Worm (Caenorhabditis elegans) whole organism, L2 larva: ENCODE measurements around the gene Y67A10A.3.

Experiments
- C34F6.9 ChIP-seq: fragments of 150-350 bp; optimal IDR thresholded peaks from 2 replicates; lab custom pipeline; 2014; ENCODE audit warnings: missing biosample characterization, missing genetic modification characterization
- R02D3.7 ChIP-seq: fragments of 150-350 bp; optimal IDR thresholded peaks from 2 replicates; lab custom pipeline; 2014; ENCODE audit warnings: missing biosample characterization, missing genetic modification characterization
- Y55F3AM.14 ChIP-seq: fragments of 200-800 bp; sonication (Bioruptor generic); optimal IDR thresholded peaks from 2 replicates; lab custom pipeline; 2018; ENCODE audit warnings: mild to moderate bottlenecking, missing genetic modification characterization, missing compliant biosample characterization
- ZK546.5 ChIP-seq: sonication (generic microtip); optimal IDR thresholded peaks from 2 replicates; lab custom pipeline; 2017; ENCODE audit warnings: missing biosample characterization, missing genetic modification characterization
- alr-1 ChIP-seq: fragments of 150-350 bp; optimal IDR thresholded peaks from 2 replicates; lab custom pipeline; 2014; ENCODE audit warnings: missing biosample characterization, missing genetic modification characterization
- ama-1 ChIP-seq: fragments of 150-350 bp; optimal IDR thresholded peaks from 2 replicates; lab custom pipeline; 2018; ENCODE audit warnings: inconsistent platforms
- blmp-1 ChIP-seq: sonication (generic microtip); optimal IDR thresholded peaks from 2 replicates; lab custom pipeline; 2017; ENCODE audit warnings: missing genetic modification characterization, mild to moderate bottlenecking, missing compliant biosample characterization, antibody characterized with exemption, moderate library complexity; ENCODE audit not compliant: insufficient read depth
- ceh-16 ChIP-seq: fragments of 150-350 bp; optimal IDR thresholded peaks from 2 replicates; lab custom pipeline; 2014; ENCODE audit warnings: missing biosample characterization, missing genetic modification characterization
- ceh-82 ChIP-seq: fragments of 150-350 bp; optimal IDR thresholded peaks from 2 replicates; lab custom pipeline; 2014; ENCODE audit warnings: missing biosample characterization, missing genetic modification characterization
- elt-1 ChIP-seq: fragments of 150-350 bp; optimal IDR thresholded peaks from 2 replicates; lab custom pipeline; 2014; ENCODE audit warnings: missing biosample characterization, missing genetic modification characterization
- elt-3 ChIP-seq: sonication (generic microtip); optimal IDR thresholded peaks from 2 replicates; lab custom pipeline; 2017; ENCODE audit warnings: missing biosample characterization, missing genetic modification characterization
- lin-11 ChIP-seq: fragments of 150-350 bp; sonication (generic microtip); optimal IDR thresholded peaks from 2 replicates; lab custom pipeline; 2014; ENCODE audit warnings: missing biosample characterization, missing genetic modification characterization, inconsistent platforms, mixed read lengths
- lin-13 ChIP-seq: fragments of 150-350 bp; optimal IDR thresholded peaks from 2 replicates; lab custom pipeline; 2014; ENCODE audit warnings: missing biosample characterization, missing genetic modification reagents, missing genetic modification characterization
- lin-39 ChIP-seq: fragments of 150-350 bp; optimal IDR thresholded peaks from 2 replicates; lab custom pipeline; 2014; ENCODE audit warnings: missing biosample characterization, missing genetic modification reagents, missing genetic modification characterization
- lsy-2 ChIP-seq, 2 experiments: fragments of 150-350 bp in 1 of 2; sonication (generic microtip) in 1 of 2; optimal IDR thresholded peaks; 2 replicates each; lab custom pipeline; 2014 to 2017; ENCODE audit warnings: missing biosample characterization in 2 of 2, missing genetic modification characterization in 2 of 2
- mbf-1 ChIP-seq: sonication (generic microtip); optimal IDR thresholded peaks from 2 replicates; lab custom pipeline; 2017; ENCODE audit warnings: missing biosample characterization, missing genetic modification characterization
- mdl-1 ChIP-seq, 2 experiments: fragments of 150-350 bp in 1 of 2; sonication (generic microtip) in 1 of 2; optimal IDR thresholded peaks; 2 replicates each; lab custom pipeline; 2017; ENCODE audit warnings: missing biosample characterization in 2 of 2, missing genetic modification characterization in 2 of 2
- nhr-10 ChIP-seq: sonication (generic microtip); optimal IDR thresholded peaks from 2 replicates; lab custom pipeline; 2017; ENCODE audit warnings: missing biosample characterization, missing genetic modification characterization
- nhr-11 ChIP-seq: fragments of 150-350 bp; optimal IDR thresholded peaks from 2 replicates; lab custom pipeline; 2014; ENCODE audit warnings: missing biosample characterization, missing genetic modification characterization
- nhr-129 ChIP-seq: fragments of 150-350 bp; optimal IDR thresholded peaks from 2 replicates; lab custom pipeline; 2014; ENCODE audit warnings: missing biosample characterization, missing genetic modification characterization
- nhr-21 ChIP-seq: fragments of 150-350 bp; optimal IDR thresholded peaks from 2 replicates; lab custom pipeline; 2014; ENCODE audit warnings: missing biosample characterization, missing genetic modification characterization
- nhr-23 ChIP-seq: fragments of 150-350 bp; optimal IDR thresholded peaks from 2 replicates; lab custom pipeline; 2014; ENCODE audit warnings: missing biosample characterization, missing genetic modification reagents, missing genetic modification characterization
- nhr-237 ChIP-seq: fragments of 150-350 bp; optimal IDR thresholded peaks from 2 replicates; lab custom pipeline; 2014; ENCODE audit warnings: missing biosample characterization, missing genetic modification characterization
- nhr-25 ChIP-seq: fragments of 150-350 bp; sonication (generic microtip); optimal IDR thresholded peaks from 3 replicates; lab custom pipeline; 2014; ENCODE audit warnings: missing biosample characterization, missing genetic modification characterization
- nhr-6 ChIP-seq: fragments of 150-350 bp; optimal IDR thresholded peaks from 2 replicates; lab custom pipeline; 2014; ENCODE audit warnings: missing biosample characterization, missing genetic modification characterization
- nhr-77 ChIP-seq: fragments of 150-350 bp; optimal IDR thresholded peaks from 2 replicates; lab custom pipeline; 2014; ENCODE audit warnings: missing biosample characterization, missing genetic modification characterization
- peb-1 ChIP-seq: fragments of 150-350 bp; optimal IDR thresholded peaks from 2 replicates; lab custom pipeline; 2014; ENCODE audit warnings: missing biosample characterization, missing genetic modification characterization
- skn-1 ChIP-seq: sonication (generic microtip); optimal IDR thresholded peaks from 2 replicates; lab custom pipeline; 2017; ENCODE audit warnings: missing biosample characterization, missing genetic modification characterization
- sma-3 ChIP-seq: sonication (generic microtip); optimal IDR thresholded peaks from 2 replicates; lab custom pipeline; 2016; ENCODE audit warnings: missing genetic modification reagents, missing genetic modification characterization, missing compliant biosample characterization
- sma-9 ChIP-seq, 2 experiments: fragments of 150-350 bp in 1 of 2; sonication (generic microtip) in 1 of 2; optimal IDR thresholded peaks; 2 replicates each; lab custom pipeline; 2014 to 2016; ENCODE audit warnings: missing genetic modification characterization in 2 of 2, mild to moderate bottlenecking in 1 of 2, missing biosample characterization in 1 of 2, missing compliant biosample characterization in 1 of 2, missing genetic modification reagents in 1 of 2, moderate library complexity in 1 of 2
- snpc-4 ChIP-seq: fragments of 150-350 bp; optimal IDR thresholded peaks from 2 replicates; lab custom pipeline; 2014; ENCODE audit warnings: missing biosample characterization, missing genetic modification characterization
- unc-55 ChIP-seq: fragments of 150-350 bp; sonication (generic microtip); optimal IDR thresholded peaks from 3 replicates; lab custom pipeline; 2014; ENCODE audit warnings: missing biosample characterization, missing genetic modification reagents, missing genetic modification characterization
- zag-1 ChIP-seq: fragments of 150-350 bp; optimal IDR thresholded peaks from 2 replicates; lab custom pipeline; 2014; ENCODE audit warnings: missing biosample characterization, missing genetic modification characterization
- ztf-1 ChIP-seq: fragments of 200-800 bp; sonication (Bioruptor generic); conservative IDR thresholded peaks from 2 replicates; pipeline ENCODE4 v1.3.6; 2022; ENCODE audit warnings: missing genetic modification characterization, missing compliant biosample characterization
- ztf-11 ChIP-seq: sonication (generic microtip); optimal IDR thresholded peaks from 2 replicates; lab custom pipeline; 2017; ENCODE audit warnings: missing biosample characterization, missing genetic modification characterization
- ztf-4 ChIP-seq: fragments of 150-350 bp; optimal IDR thresholded peaks from 2 replicates; lab custom pipeline; 2014; ENCODE audit warnings: missing biosample characterization, missing genetic modification characterization

The Y67A10A.3 gene

DNA sequence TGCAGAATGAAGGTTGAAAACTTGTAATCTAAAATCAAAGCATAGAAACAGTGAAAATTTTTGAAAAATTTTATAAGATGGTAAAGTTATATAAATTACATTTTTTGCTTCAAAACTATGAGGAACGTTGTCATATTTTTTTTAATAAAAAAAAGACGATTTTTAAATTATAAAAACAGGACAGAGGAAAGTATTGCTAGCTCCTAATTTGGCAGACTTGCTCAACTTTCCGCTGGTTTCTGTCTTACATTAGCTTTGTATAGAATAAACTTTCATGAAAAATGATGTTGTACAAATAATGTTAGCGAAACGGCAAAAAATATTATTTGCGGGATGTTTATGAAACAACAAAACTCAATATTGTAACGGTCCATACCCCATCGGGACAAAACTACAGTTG, 8.0 kb downstream of the Y67A10A.3 start, which contains the start of gene fbxa-83:
Gene fbxa-83, minus strand, starts transcription at position 101 of the 400 bp plus-strand sequence.
- no peak for TF ChIP-seq nhr-129 (tag; lab: Kevin White, UChicago)
- TF ChIP-seq ceh-16 (tag; lab: Kevin White, UChicago), result no peak
- no peak for TF ChIP-seq ZK546.5 (tag; lab: Kevin White, UChicago)
- no peak for TF ChIP-seq nhr-6
- no peak for TF ChIP-seq skn-1 (tag; lab: Kevin White, UChicago)
- no peak for TF ChIP-seq snpc-4 (tag; lab: Kevin White, UChicago)
- TF ChIP-seq elt-3 (tag; lab: Kevin White, UChicago), result no peak
- no peak for TF ChIP-seq lin-11
- TF ChIP-seq nhr-23 (tag; lab: Kevin White, UChicago), result no peak

- TF ChIP-seq ztf-11 (tag; lab: Kevin White, UChicago) (no peak), ztf-4 (no peak), C34F6.9 (tag; lab: Kevin White, UChicago) (no peak), lin-39 (tag; lab: Kevin White, UChicago) (no peak), nhr-10 (tag; lab: Kevin White, UChicago) (no peak), blmp-1 (tag; lab: Kevin White, UChicago) (no peak), mbf-1 (tag; lab: Kevin White, UChicago) (no peak), Y55F3AM.14 (GFP tag; lab: Kevin White, UChicago) (no peak), nhr-6 (no peak), nhr-11 (no peak), nhr-23 (tag; lab: Kevin White, UChicago) (no peak), mdl-1 (tag; optimal IDR thresholded peaks at IDR 0.05; lab: Kevin White, UChicago) (no peak), nhr-129 (tag; lab: Kevin White, UChicago) (no peak), lin-13 (GFP tag; lab: Kevin White, UChicago) (no peak), nhr-237 (tag; lab: Kevin White, UChicago) (no peak), elt-1 (tag; lab: Kevin White, UChicago) (no peak), sma-9 (GFP tag; optimal IDR thresholded peaks at IDR 0.05; lab: Kevin White, UChicago) (no peak), sma-9 (tag; optimal IDR thresholded peaks at IDR 0.05; lab: Kevin White, UChicago) (no peak), nhr-25 (no peak)
These were observed 12.6 kb downstream of the Y67A10A.3 start, which contains the start of gene fbxa-126 for ce11 chrIV:14321655-14322054. Gene fbxa-126, minus strand, starts transcription at chrIV:14321755.

DNA sequence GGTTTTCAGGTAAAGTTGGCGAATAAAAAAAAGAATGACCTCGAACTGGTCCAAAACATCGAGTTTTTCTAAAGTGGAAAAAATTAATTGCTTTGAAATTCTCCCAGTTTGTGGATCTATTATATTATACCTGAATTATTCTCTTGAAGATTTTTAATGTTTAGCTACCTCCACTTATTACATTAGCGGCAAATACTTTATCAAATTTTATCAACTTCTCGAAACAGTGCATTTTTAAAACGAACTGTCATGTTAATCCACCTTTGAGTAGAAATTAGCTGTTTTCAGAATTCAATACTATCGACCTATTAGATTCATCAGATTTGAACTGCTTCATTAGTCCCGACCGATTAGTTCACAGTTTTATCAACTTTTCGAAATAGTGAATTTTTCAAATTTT, 16.2 kb downstream of the Y67A10A.3 start:
- no peak for TF ChIP-seq ztf-1 (GFP tag; lab: Robert Waterston, UW)
- TF ChIP-seq ceh-82 (tag; lab: Kevin White, UChicago), result no peak
- TF ChIP-seq sma-3 (GFP tag; lab: Kevin White, UChicago), result no peak
- no peak for TF ChIP-seq C34F6.9 (tag; lab: Kevin White, UChicago)

ce11 chrIV:14305813-14306212, 28.4 kb downstream of the Y67A10A.3 start:
- TF ChIP-seq sma-3 (GFP tag; lab: Kevin White, UChicago) (no peak), nhr-77 (no peak), unc-55 (GFP tag; lab: Kevin White, UChicago) (no peak), nhr-237 (tag; lab: Kevin White, UChicago) (no peak), lin-11 (no peak), ceh-82 (tag; lab: Kevin White, UChicago) (no peak), nhr-129 (tag; lab: Kevin White, UChicago) (no peak), peb-1 (tag; lab: Kevin White, UChicago) (no peak), elt-1 (tag; lab: Kevin White, UChicago) (no peak), lsy-2 (tag; optimal IDR thresholded peaks at IDR 0.05; lab: Kevin White, UChicago) (no peak), nhr-6 (no peak), zag-1 (tag; lab: Kevin White, UChicago) (no peak), mdl-1 (tag; optimal IDR thresholded peaks at IDR 0.05; lab: Kevin White, UChicago) (no peak)

- TF ChIP-seq ztf-4 (no peak), C34F6.9 (tag; lab: Kevin White, UChicago) (no peak), mdl-1 (tag; optimal IDR thresholded peaks at IDR 0.05; lab: Kevin White, UChicago) (no peak), ama-1 (lab: Kevin White, UChicago) (no peak), nhr-129 (tag; lab: Kevin White, UChicago) (no peak), nhr-21 (tag; lab: Kevin White, UChicago) (no peak), nhr-6 (no peak), nhr-10 (tag; lab: Kevin White, UChicago) (no peak), R02D3.7 (tag; lab: Kevin White, UChicago) (no peak), alr-1 (tag; lab: Kevin White, UChicago) (no peak), snpc-4 (tag; lab: Kevin White, UChicago) (no peak), ztf-11 (tag; lab: Kevin White, UChicago) (no peak), ZK546.5 (tag; lab: Kevin White, UChicago) (no peak)
These were observed 37.2 kb downstream of the Y67A10A.3 start for ce11 chrIV:14297058-14297457.
